Fruit fly (Drosophila melanogaster) whole organism, prepupa: ENCODE measurements around the gene wake.

Experiments used
- Blimp-1 ChIP-seq: fragments of 200-800 bp; sonication (Bioruptor generic); optimal IDR thresholded peaks from 3 replicates; lab custom pipeline; 2017; ENCODE audit warnings: missing biosample characterization, missing genetic modification characterization, mild to moderate bottlenecking, moderate library complexity, missing genetic modification reagents
- CG10631 ChIP-seq: fragments of 200-800 bp; sonication (Bioruptor generic); optimal IDR thresholded peaks from 2 replicates; lab custom pipeline; 2016; ENCODE audit warnings: missing biosample characterization, missing genetic modification characterization
- CG15336 ChIP-seq: fragments of 200-800 bp; sonication (Bioruptor generic); IDR thresholded peaks from 2 replicates; pipeline ENCODE4 v1.3.6; 2022; ENCODE audit warnings: missing biosample characterization, missing genetic modification characterization
- CG1621 ChIP-seq: fragments of 200-800 bp; sonication (Bioruptor generic); optimal IDR thresholded peaks from 3 replicates; lab custom pipeline; 2018; ENCODE audit warnings: missing biosample characterization, mild to moderate bottlenecking, missing genetic modification characterization
- CG16779 ChIP-seq: fragments of 200-800 bp; sonication (Bioruptor generic); optimal IDR thresholded peaks from 3 replicates; lab custom pipeline; 2017; ENCODE audit warnings: missing biosample characterization, mild to moderate bottlenecking, missing genetic modification characterization
- CG3032 ChIP-seq: fragments of 200-800 bp; optimal IDR thresholded peaks from 2 replicates; lab custom pipeline; 2019; ENCODE audit warnings: missing biosample characterization, mild to moderate bottlenecking, missing genetic modification characterization, moderate library complexity
- CG32006 ChIP-seq: fragments of 200-800 bp; sonication (Bioruptor generic); optimal IDR thresholded peaks from 3 replicates; lab custom pipeline; 2017; ENCODE audit warnings: missing biosample characterization, mild to moderate bottlenecking, missing genetic modification characterization
- CG34406 ChIP-seq: fragments of 200-800 bp; sonication (Bioruptor generic); optimal IDR thresholded peaks from 3 replicates; lab custom pipeline; 2016; ENCODE audit warnings: missing biosample characterization, missing genetic modification characterization
- CG3919 ChIP-seq: fragments of 200-800 bp; sonication (Bioruptor generic); optimal IDR thresholded peaks from 3 replicates; lab custom pipeline; 2016; ENCODE audit warnings: missing biosample characterization, missing genetic modification characterization
- CG4318 ChIP-seq: fragments of 200-800 bp; sonication (Bioruptor generic); optimal IDR thresholded peaks from 3 replicates; lab custom pipeline; 2017; ENCODE audit warnings: missing biosample characterization, mild to moderate bottlenecking, missing genetic modification characterization
- CG6163 ChIP-seq: fragments of 200-800 bp; sonication (Bioruptor generic); IDR thresholded peaks from 3 replicates; pipeline ENCODE4 v1.3.6; 2022; ENCODE audit warnings: missing biosample characterization, missing genetic modification characterization
- CG6276 ChIP-seq: fragments of 200-800 bp; sonication (Bioruptor generic); optimal IDR thresholded peaks from 2 replicates; lab custom pipeline; 2017; ENCODE audit warnings: missing biosample characterization, mild to moderate bottlenecking, missing genetic modification characterization
- CG6792 ChIP-seq: fragments of 200-800 bp; sonication (Bioruptor generic); optimal IDR thresholded peaks from 3 replicates; lab custom pipeline; 2016; ENCODE audit warnings: missing biosample characterization, missing genetic modification characterization
- CG6808 ChIP-seq: fragments of 200-800 bp; sonication (Bioruptor generic); optimal IDR thresholded peaks from 3 replicates; lab custom pipeline; 2017; ENCODE audit warnings: missing biosample characterization, missing genetic modification characterization, mild to moderate bottlenecking, moderate library complexity, missing genetic modification reagents
- CG8119 ChIP-seq: fragments of 200-800 bp; sonication (Bioruptor generic); IDR thresholded peaks from 3 replicates; pipeline ENCODE4 v1.3.6; 2022; ENCODE audit warnings: missing biosample characterization, missing genetic modification characterization
- CG8319 ChIP-seq: fragments of 200-800 bp; sonication (Bioruptor generic); optimal IDR thresholded peaks from 3 replicates; lab custom pipeline; 2016; ENCODE audit warnings: missing biosample characterization, missing genetic modification characterization
- CG8632 ChIP-seq: fragments of 200-800 bp; sonication (Bioruptor generic); optimal IDR thresholded peaks from 3 replicates; lab custom pipeline; 2016; ENCODE audit warnings: missing biosample characterization, missing genetic modification characterization
- Eip78C ChIP-seq: fragments of 200-800 bp; sonication (Bioruptor generic); peaks from one replicate; lab custom pipeline; 2016; ENCODE audit warnings: missing biosample characterization, missing genetic modification characterization
- Ets21C ChIP-seq: fragments of 200-800 bp; sonication (Bioruptor generic); optimal IDR thresholded peaks from 3 replicates; lab custom pipeline; 2016; ENCODE audit warnings: missing biosample characterization, missing genetic modification characterization
- Ets96B ChIP-seq: fragments of 200-800 bp; optimal IDR thresholded peaks from 2 replicates; lab custom pipeline; 2019; ENCODE audit warnings: missing biosample characterization, mild to moderate bottlenecking, missing genetic modification characterization, moderate library complexity
- Hr38 ChIP-seq: sonication (Bioruptor generic); optimal IDR thresholded peaks from 2 replicates; lab custom pipeline; 2016; ENCODE audit warnings: missing biosample characterization, missing genetic modification characterization
- Hr39 ChIP-seq: fragments of 200-800 bp; sonication (Bioruptor generic); optimal IDR thresholded peaks from 2 replicates; lab custom pipeline; 2016; ENCODE audit warnings: missing biosample characterization, missing genetic modification characterization
- Hr4 ChIP-seq: fragments of 200-800 bp; sonication (Bioruptor generic); optimal IDR thresholded peaks from 3 replicates; lab custom pipeline; 2016; ENCODE audit warnings: missing biosample characterization, missing genetic modification characterization
- Lpt ChIP-seq: fragments of 200-800 bp; sonication (Bioruptor generic); optimal IDR thresholded peaks from 3 replicates; lab custom pipeline; 2016; ENCODE audit warnings: missing biosample characterization, missing genetic modification characterization
- Met ChIP-seq: fragments of 200-800 bp; sonication (Bioruptor generic); optimal IDR thresholded peaks from 3 replicates; lab custom pipeline; 2016; ENCODE audit warnings: missing biosample characterization, missing genetic modification characterization
- OdsH ChIP-seq: fragments of 200-800 bp; sonication (Bioruptor generic); optimal IDR thresholded peaks from 3 replicates; lab custom pipeline; 2016; ENCODE audit warnings: missing biosample characterization, missing genetic modification characterization
- Sox102F ChIP-seq: fragments of 200-800 bp; sonication (Bioruptor generic); optimal IDR thresholded peaks from 2 replicates; lab custom pipeline; 2016; ENCODE audit warnings: missing biosample characterization, mild to moderate bottlenecking, missing genetic modification characterization
- Sox14 ChIP-seq: fragments of 200-800 bp; sonication (Bioruptor generic); optimal IDR thresholded peaks from 3 replicates; lab custom pipeline; 2016; ENCODE audit warnings: missing biosample characterization, missing genetic modification characterization
- Sox15 ChIP-seq: fragments of 200-800 bp; sonication (Bioruptor generic); optimal IDR thresholded peaks from 3 replicates; lab custom pipeline; 2016; ENCODE audit warnings: missing biosample characterization, missing genetic modification characterization
- achi ChIP-seq: fragments of 200-800 bp; sonication (Bioruptor generic); optimal IDR thresholded peaks from 3 replicates; lab custom pipeline; 2016; ENCODE audit warnings: missing biosample characterization, missing genetic modification characterization
- cyc ChIP-seq: fragments of 200-800 bp; sonication (Bioruptor generic); optimal IDR thresholded peaks from 3 replicates; lab custom pipeline; 2016; ENCODE audit warnings: missing biosample characterization, missing genetic modification characterization
- dac ChIP-seq: fragments of 200-800 bp; sonication (Bioruptor generic); optimal IDR thresholded peaks from 2 replicates; lab custom pipeline; 2017; ENCODE audit warnings: missing biosample characterization, mild to moderate bottlenecking, missing genetic modification characterization
- dsx ChIP-seq: fragments of 200-800 bp; optimal IDR thresholded peaks from 3 replicates; lab custom pipeline; 2019; ENCODE audit warnings: missing biosample characterization, mild to moderate bottlenecking, missing genetic modification characterization, moderate library complexity; ENCODE audit not compliant: poor library complexity, severe bottlenecking
- eg ChIP-seq: fragments of 200-800 bp; sonication (Bioruptor generic); IDR thresholded peaks from 3 replicates; pipeline ENCODE4 v1.3.6; 2022; ENCODE audit warnings: missing biosample characterization, missing genetic modification characterization
- esn ChIP-seq: fragments of 200-800 bp; sonication (Bioruptor generic); optimal IDR thresholded peaks from 2 replicates; lab custom pipeline; 2016; ENCODE audit warnings: missing biosample characterization, mild to moderate bottlenecking, missing genetic modification characterization, moderate library complexity
- fd85E ChIP-seq: fragments of 200-800 bp; sonication (Bioruptor generic); optimal IDR thresholded peaks from 3 replicates; lab custom pipeline; 2016; ENCODE audit warnings: missing biosample characterization, missing genetic modification characterization
- fkh ChIP-seq: fragments of 200-800 bp; sonication (Bioruptor generic); optimal IDR thresholded peaks from 3 replicates; lab custom pipeline; 2017; ENCODE audit warnings: missing biosample characterization, mild to moderate bottlenecking, missing genetic modification characterization, moderate library complexity
- lz ChIP-seq: fragments of 200-800 bp; sonication (Bioruptor generic); optimal IDR thresholded peaks from 3 replicates; lab custom pipeline; 2016; ENCODE audit warnings: missing biosample characterization, missing genetic modification characterization
- net ChIP-seq: fragments of 200-800 bp; sonication (Bioruptor generic); optimal IDR thresholded peaks from 3 replicates; lab custom pipeline; 2016; ENCODE audit warnings: missing biosample characterization, missing genetic modification characterization
- pdm3 ChIP-seq: fragments of 200-800 bp; sonication (Bioruptor generic); optimal IDR thresholded peaks from 3 replicates; lab custom pipeline; 2016; ENCODE audit warnings: missing biosample characterization, missing genetic modification characterization
- salr ChIP-seq, 2 experiments: fragments of 200-800 bp; sonication (Bioruptor generic); optimal IDR thresholded peaks; 3 replicates each; lab custom pipeline; 2016 to 2018; ENCODE audit warnings: missing biosample characterization in 2 of 2, missing genetic modification characterization in 2 of 2, mild to moderate bottlenecking in 1 of 2
- spab ChIP-seq: fragments of 200-800 bp; sonication (Bioruptor generic); optimal IDR thresholded peaks from 2 replicates; lab custom pipeline; 2017; ENCODE audit warnings: missing biosample characterization, mild to moderate bottlenecking, missing genetic modification characterization, missing genetic modification reagents
- ss ChIP-seq, 2 experiments: fragments of 200-800 bp; sonication (Bioruptor generic); optimal IDR thresholded peaks; 2 replicates in 1 of 2; 3 replicates in 1 of 2; lab custom pipeline; 2017 to 2018; ENCODE audit warnings: mild to moderate bottlenecking in 2 of 2, missing biosample characterization in 2 of 2, missing genetic modification characterization in 2 of 2, moderate library complexity in 1 of 2
- svp ChIP-seq: fragments of 200-800 bp; sonication (Bioruptor generic); peaks from one replicate; lab custom pipeline; 2016; ENCODE audit warnings: missing biosample characterization, missing genetic modification characterization
- topi ChIP-seq: fragments of 200-800 bp; sonication (Bioruptor generic); optimal IDR thresholded peaks from 3 replicates; lab custom pipeline; 2016; ENCODE audit warnings: missing biosample characterization, missing genetic modification characterization

The wake gene

dm6 chr3R:22590668-22591275 lies 48.8 kb upstream of the wake start (continued):
- TF ChIP-seq Met (GFP tag; lab: Kevin White, UChicago) (peak; percentile 50), pdm3 (peak; percentile 72), salr (GFP tag; optimal IDR thresholded peaks at IDR 0.05; lab: Kevin White, UChicago) (peak in 1 of 2 experiments; percentile 65), Eip78C (GFP tag; lab: Kevin White, UChicago) (peak; percentile 79), esn (GFP tag; lab: Kevin White, UChicago) (peak; percentile 64), fd85E (no peak), dac (GFP tag; lab: Kevin White, UChicago) (peak; percentile 68), topi (peak; percentile 16), Hr39 (GFP tag; lab: Kevin White, UChicago) (peak; percentile 48), spab (peak; percentile 11), ss (GFP tag; optimal IDR thresholded peaks at IDR 0.05; lab: Kevin White, UChicago) (peak in 1 of 2 experiments; percentile 15), Sox15 (GFP tag; lab: Kevin White, UChicago) (no peak), Blimp-1 (GFP tag; lab: Kevin White, UChicago) (no peak)

- TF ChIP-seq lz (GFP tag; lab: Kevin White, UChicago) (no peak), eg (GFP tag; lab: Robert Waterston, UW) (peak; percentile 77; the same call in 2 of the 3 replicates), CG3919 (peak; percentile 7), salr (GFP tag; optimal IDR thresholded peaks at IDR 0.05; lab: Kevin White, UChicago) (peak in 1 of 2 experiments; percentile 63), Ets21C (GFP tag; lab: Kevin White, UChicago) (no peak), CG1621 (no peak), CG8119 (GFP tag; lab: Robert Waterston, UW) (peak; percentile 70), Lpt (GFP tag; lab: Kevin White, UChicago) (peak; percentile 35), Sox15 (GFP tag; lab: Kevin White, UChicago) (no peak), pdm3 (peak; percentile 26), Hr4 (GFP tag; lab: Kevin White, UChicago) (peak; percentile 76), CG15336 (GFP tag; lab: Robert Waterston, UW) (peak; percentile 63), CG4318 (peak; percentile 66), dac (GFP tag; lab: Kevin White, UChicago) (peak; percentile 23), Sox102F (no peak), CG6276 (GFP tag; lab: Kevin White, UChicago) (peak; percentile 76), ss (GFP tag; optimal IDR thresholded peaks at IDR 0.05; lab: Kevin White, UChicago) (no peak), net (GFP tag; lab: Kevin White, UChicago) (peak; percentile 23), Hr38 (GFP tag; lab: Kevin White, UChicago) (no peak), CG32006 (GFP tag; lab: Kevin White, UChicago) (peak; percentile 78), achi (GFP tag; lab: Kevin White, UChicago) (peak; percentile 18), svp (GFP tag; lab: Kevin White, UChicago) (no peak), esn (GFP tag; lab: Kevin White, UChicago) (no peak), cyc (GFP tag; lab: Kevin White, UChicago) (no peak), CG10631 (GFP tag; lab: Kevin White, UChicago) (peak; percentile 6), OdsH (GFP tag; lab: Kevin White, UChicago) (peak; percentile 37), Met (GFP tag; lab: Kevin White, UChicago) (no peak), Eip78C (GFP tag; lab: Kevin White, UChicago) (peak; percentile 63), CG3032 (no peak)
- TF ChIP-seq, all 60 proteins: peak for 17
Observed at dm6 chr3R:22594257-22594656, 45.4 kb upstream of the wake start.

DNA sequence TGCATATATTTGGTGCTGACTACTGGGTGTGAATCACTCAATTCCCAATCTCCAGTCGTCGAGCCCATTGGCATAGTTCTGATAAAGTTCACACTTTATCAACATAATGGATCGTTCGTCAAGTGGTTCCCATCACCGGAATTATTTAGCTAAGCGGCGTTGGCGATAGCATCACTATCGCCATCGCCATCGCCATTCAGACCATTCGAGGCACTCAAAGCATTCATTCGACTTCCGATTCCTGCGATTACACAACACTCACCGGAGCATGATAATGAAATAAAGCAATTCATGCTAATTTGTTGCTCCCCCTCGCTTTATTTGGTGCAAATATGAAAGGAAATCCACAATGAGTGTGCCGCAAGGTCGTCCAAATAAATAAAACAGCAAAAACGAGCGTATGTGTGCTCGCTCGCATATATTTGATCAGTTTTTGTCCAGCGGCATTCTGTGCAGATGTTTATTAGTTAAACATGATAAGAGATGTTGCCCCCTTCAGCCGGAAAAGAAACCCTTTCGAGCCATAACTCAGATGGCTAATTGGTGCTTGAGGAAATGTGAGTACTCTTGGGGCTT lies 44.2 kb upstream of the wake start:
- TF ChIP-seq CG6276 (GFP tag; lab: Kevin White, UChicago) (no peak), eg (GFP tag; lab: Robert Waterston, UW) (no peak), fkh (GFP tag; lab: Kevin White, UChicago) (peak; percentile 32), CG34406 (GFP tag; lab: Kevin White, UChicago) (no peak), cyc (GFP tag; lab: Kevin White, UChicago) (no peak), CG16779 (tag; lab: Kevin White, UChicago) (no peak), Ets96B (tag; lab: Kevin White, UChicago) (no peak), CG6163 (GFP tag; lab: Robert Waterston, UW) (no peak), net (GFP tag; lab: Kevin White, UChicago) (no peak), CG8632 (GFP tag; lab: Kevin White, UChicago) (no peak), CG6808 (GFP tag; lab: Kevin White, UChicago) (no peak), lz (GFP tag; lab: Kevin White, UChicago) (no peak), pdm3 (no peak), spab (no peak), CG10631 (GFP tag; lab: Kevin White, UChicago) (no peak), dac (GFP tag; lab: Kevin White, UChicago) (no peak), dsx (GFP tag; lab: Kevin White, UChicago) (no peak), Eip78C (GFP tag; lab: Kevin White, UChicago) (peak; percentile 31), CG8319 (no peak), CG6792 (GFP tag; lab: Kevin White, UChicago) (no peak), fd85E (no peak), Sox14 (GFP tag; lab: Kevin White, UChicago) (no peak), CG32006 (GFP tag; lab: Kevin White, UChicago) (no peak)
